Worm (Caenorhabditis elegans): ENCODE results near the gene F08B12.11.

Gene F08B12.11

ce11 chrX:11418667-11419066, 33.8 kb downstream of the F08B12.11 start, which contains the start of gene F46C3.2:
Gene F46C3.2 (minus strand): TSS chrX:11418767.
- TF ChIP-seq nhr-23 (tag; optimal IDR thresholded peaks at IDR 0.05): no peak
- no peak for TF ChIP-seq snpc-4 (tag; optimal IDR thresholded peaks at IDR 0.05)
- TF ChIP-seq fkh-10 (GFP tag; optimal IDR thresholded peaks at IDR 0.05): no peak
- no peak for TF ChIP-seq egl-5 (tag; optimal IDR thresholded peaks at IDR 0.05)
- no peak for TF ChIP-seq sea-2 (GFP tag; optimal IDR thresholded peaks at IDR 0.05)
- no peak for TF ChIP-seq lin-39 (tag; optimal IDR thresholded peaks at IDR 0.05)
- TF ChIP-seq nhr-237 (tag; optimal IDR thresholded peaks at IDR 0.05): no peak
- TF ChIP-seq pha-4 (tag; optimal IDR thresholded peaks at IDR 0.05): peak; percentile 10
- peak; percentile 24 for TF ChIP-seq elt-2 (tag; optimal IDR thresholded peaks at IDR 0.05)
- no peak for TF ChIP-seq nfya-1 (tag; optimal IDR thresholded peaks at IDR 0.05; ENCODE audit: insufficient read depth)

DNA sequence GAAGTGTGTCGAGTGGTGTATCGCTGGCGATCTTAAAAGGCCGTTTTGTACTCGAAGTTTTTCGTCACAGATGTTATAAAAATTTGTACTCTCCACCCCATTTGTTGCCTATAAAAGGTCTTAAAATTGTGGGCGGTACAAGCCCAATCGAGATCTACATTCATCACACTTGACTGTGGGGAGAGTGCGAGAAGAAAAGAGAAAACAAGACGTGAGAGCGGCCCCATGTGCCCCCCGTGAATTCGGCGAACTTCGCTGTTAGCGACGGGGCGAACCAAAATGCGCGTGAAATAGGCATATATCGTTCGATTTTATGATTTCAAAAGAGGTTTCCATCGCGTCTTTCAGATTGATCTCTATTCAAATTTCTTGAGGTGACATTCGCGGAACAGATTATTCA, 35.1 kb downstream of the F08B12.11 start, which contains the start of gene F46C3.6:
F46C3.6 (minus strand) TSS at position 87 of the 400 bp plus-strand sequence.
- TF ChIP-seq aly-2 (tag; optimal IDR thresholded peaks at IDR 0.05): no peak
- TF ChIP-seq unc-39 (tag; optimal IDR thresholded peaks at IDR 0.05): no peak
- no peak for TF ChIP-seq ZK546.5 (tag; optimal IDR thresholded peaks at IDR 0.05)
- no peak for TF ChIP-seq elt-3 (tag; optimal IDR thresholded peaks at IDR 0.05)
- TF ChIP-seq elt-2 (tag; optimal IDR thresholded peaks at IDR 0.05): no peak
- TF ChIP-seq ztf-4 (tag; optimal IDR thresholded peaks at IDR 0.05): no peak
- TF ChIP-seq hmg-11 (tag; optimal IDR thresholded peaks at IDR 0.05): no peak
- no peak for TF ChIP-seq elt-1 (tag; optimal IDR thresholded peaks at IDR 0.05)
- TF ChIP-seq skn-1 (tag; optimal IDR thresholded peaks at IDR 0.05): no peak
- no peak for TF ChIP-seq nfya-1 (tag; optimal IDR thresholded peaks at IDR 0.05; ENCODE audit: insufficient read depth)
- TF ChIP-seq nhr-23 (tag; optimal IDR thresholded peaks at IDR 0.05): peak; percentile 4
- no peak for TF ChIP-seq nhr-237 (tag; optimal IDR thresholded peaks at IDR 0.05)
- no peak for TF ChIP-seq nhr-77 (tag; optimal IDR thresholded peaks at IDR 0.05)
- TF ChIP-seq nhr-25 (tag; optimal IDR thresholded peaks at IDR 0.05): peak; percentile 72
- no peak for TF ChIP-seq nhr-67 (tag; optimal IDR thresholded peaks at IDR 0.05)

- TF ChIP-seq ztf-4 (tag; optimal IDR thresholded peaks at IDR 0.05) (no peak), elt-2 (tag; optimal IDR thresholded peaks at IDR 0.05) (peak; percentile 57), lin-39 (tag; optimal IDR thresholded peaks at IDR 0.05) (no peak), nhr-25 (tag; optimal IDR thresholded peaks at IDR 0.05) (no peak)
Measured at ce11 chrX:11426647-11427046, 41.8 kb downstream of the F08B12.11 start.

- TF ChIP-seq nhr-43 (tag; optimal IDR thresholded peaks at IDR 0.05; ENCODE audit: poor library complexity, severe bottlenecking) (no peak), ceh-9 (tag; optimal IDR thresholded peaks at IDR 0.05) (no peak), fkh-2 (tag; optimal IDR thresholded peaks at IDR 0.05) (no peak), zag-1 (tag; optimal IDR thresholded peaks at IDR 0.05) (no peak), snpc-4 (tag; optimal IDR thresholded peaks at IDR 0.05) (no peak), ztf-4 (tag; optimal IDR thresholded peaks at IDR 0.05) (no peak), nhr-76 (tag; optimal IDR thresholded peaks at IDR 0.05) (no peak), elt-3 (tag; optimal IDR thresholded peaks at IDR 0.05) (no peak), unc-39 (tag; optimal IDR thresholded peaks at IDR 0.05) (no peak), daf-12 (tag; optimal IDR thresholded peaks at IDR 0.05) (no peak), nhr-23 (tag; optimal IDR thresholded peaks at IDR 0.05) (no peak), ceh-28 (tag; optimal IDR thresholded peaks at IDR 0.05) (no peak), ZK546.5 (tag; optimal IDR thresholded peaks at IDR 0.05) (no peak), eor-1 (tag; optimal IDR thresholded peaks at IDR 0.05) (no peak), sea-2 (GFP tag; optimal IDR thresholded peaks at IDR 0.05) (no peak), hmg-11 (tag; optimal IDR thresholded peaks at IDR 0.05) (no peak), lin-39 (tag; optimal IDR thresholded peaks at IDR 0.05) (no peak), ama-1 (optimal IDR thresholded peaks at IDR 0.05) (no peak), nhr-77 (tag; optimal IDR thresholded peaks at IDR 0.05) (no peak)
Measured at ce11 chrX:11427550-11427949, 42.7 kb downstream of the F08B12.11 start.

DNA sequence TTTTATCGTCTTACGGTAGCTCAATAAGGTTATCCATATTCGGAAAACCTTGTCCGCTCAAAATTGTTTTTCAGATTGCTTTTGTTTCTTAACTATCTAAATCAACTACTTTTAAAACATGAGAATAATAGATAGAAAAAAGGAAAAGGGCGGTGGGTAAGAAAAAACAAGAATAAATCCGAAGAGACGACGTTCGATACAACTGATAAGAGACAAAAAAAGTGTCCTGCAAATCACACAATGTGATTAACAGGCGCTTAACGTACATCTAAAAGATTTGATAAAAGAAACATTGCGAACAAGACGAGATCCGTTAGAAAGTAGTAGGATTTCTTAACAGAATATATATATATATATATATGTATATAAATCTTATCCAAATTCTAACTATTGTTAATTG, 48.6 kb downstream of the F08B12.11 start, which contains the start of gene hum-4:
hum-4 (minus strand) TSS at position 101 of the 400 bp plus-strand sequence.
- TF ChIP-seq egl-5 (tag; optimal IDR thresholded peaks at IDR 0.05) (no peak), hmg-11 (tag; optimal IDR thresholded peaks at IDR 0.05) (no peak), unc-62 (GFP tag; optimal IDR thresholded peaks at IDR 0.05) (no peak), elt-3 (tag; optimal IDR thresholded peaks at IDR 0.05) (peak in 1 of 3 experiments; percentile 36)
